Worm (Caenorhabditis elegans): Measurements from ENCODE around the gene ech-1.1.
A peak's percentile ranks its signal among the peaks of the same experiment; 100 is the strongest.

Gene ech-1.1

DNA sequence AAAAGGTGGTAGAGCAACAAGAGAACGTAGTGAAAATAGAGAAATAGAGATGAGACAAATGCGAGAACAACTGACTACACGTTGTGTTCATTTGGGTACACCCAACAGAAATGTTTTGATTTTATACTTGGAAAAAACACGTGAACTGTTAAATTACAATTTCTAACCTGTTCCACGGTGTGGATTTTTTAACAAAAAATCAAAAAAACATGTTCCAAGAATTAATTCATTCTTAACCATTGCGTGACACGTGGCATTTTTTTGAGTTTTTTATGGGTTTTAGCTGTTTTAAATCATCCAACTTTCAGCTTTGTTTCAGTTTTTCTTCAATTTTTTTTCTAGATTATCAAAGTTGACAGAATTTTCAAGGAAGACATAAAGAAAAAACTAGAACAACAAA is at the start of gene ech-1.1:
ech-1.1 (minus strand) TSS at position 101 of the 400 bp plus-strand sequence.
- peak; percentile 14 for TF ChIP-seq nhr-28 (tag; optimal IDR thresholded peaks at IDR 0.05)

ce11 chrV:15406928-15407327 is 45.6 kb upstream of the ech-1.1 start, which contains the start of gene srh-257:
TSS of gene srh-257 (plus strand) at chrV:15407228.
- TF ChIP-seq Y75B8A.6 (GFP tag; IDR thresholded peaks at IDR 0.05): no peak
- no peak for TF ChIP-seq daf-19 (GFP tag; conservative IDR thresholded peaks at IDR 0.05)
- no peak for TF ChIP-seq egl-27 (tag; optimal IDR thresholded peaks at IDR 0.05)
- TF ChIP-seq spr-1 (tag; optimal IDR thresholded peaks at IDR 0.05): no peak
- TF ChIP-seq lin-15B (tag; optimal IDR thresholded peaks at IDR 0.05): no peak

DNA sequence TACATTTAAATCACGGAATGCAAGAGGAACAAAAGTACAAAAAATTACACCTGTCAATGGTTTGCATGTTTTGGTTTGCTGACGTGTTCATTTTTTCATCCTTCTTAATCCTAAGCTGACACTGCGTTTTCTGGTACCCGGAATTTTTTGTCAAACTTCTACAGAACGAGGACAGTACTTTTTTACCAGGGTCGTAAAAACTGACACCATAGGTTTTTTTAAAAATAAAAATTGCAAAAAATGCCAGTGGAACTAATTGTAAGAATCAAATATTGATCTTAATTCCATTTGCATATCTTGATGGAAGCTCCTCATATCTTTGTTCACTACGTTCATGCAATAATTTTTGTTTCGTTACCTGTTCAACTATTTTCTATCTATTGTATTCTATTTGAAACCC is 43.5 kb upstream of the ech-1.1 start, which contains the start of gene srh-258:
srh-258 (plus strand) TSS at position 301 of the 400 bp plus-strand sequence.
- TF ChIP-seq unc-130 (GFP tag; optimal IDR thresholded peaks at IDR 0.05): no peak

DNA sequence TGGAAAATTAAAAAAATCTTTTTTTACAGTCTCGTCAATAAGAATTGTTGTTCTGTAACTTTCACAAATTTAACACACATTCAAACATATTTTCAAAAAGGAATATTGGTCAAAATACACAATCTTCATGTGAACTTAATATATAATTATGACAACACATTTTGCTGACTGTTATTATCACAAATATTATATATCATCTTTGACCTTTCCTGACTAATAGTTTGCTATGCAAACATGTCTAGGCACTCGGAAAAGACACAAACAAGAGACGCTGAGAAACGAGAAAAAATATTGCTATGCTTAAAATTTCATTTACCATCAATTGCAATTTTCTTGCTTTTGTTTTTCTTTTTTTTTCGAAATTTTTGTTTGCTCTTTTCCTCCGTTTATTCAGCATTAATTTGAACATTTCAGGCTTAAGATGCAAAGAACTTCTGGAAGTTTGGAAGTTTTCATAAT is 40.6 kb upstream of the ech-1.1 start, which contains the start of gene fbxa-135:
fbxa-135 (plus strand) TSS at position 409 of the 459 bp plus-strand sequence.
- no peak for TF ChIP-seq sdz-12 (GFP tag; optimal IDR thresholded peaks at IDR 0.05)
- no peak for TF ChIP-seq daf-16 (GFP tag; optimal IDR thresholded peaks at IDR 0.05)
- TF ChIP-seq daf-16 (tag; optimal IDR thresholded peaks at IDR 0.05): peak; percentile 93

DNA sequence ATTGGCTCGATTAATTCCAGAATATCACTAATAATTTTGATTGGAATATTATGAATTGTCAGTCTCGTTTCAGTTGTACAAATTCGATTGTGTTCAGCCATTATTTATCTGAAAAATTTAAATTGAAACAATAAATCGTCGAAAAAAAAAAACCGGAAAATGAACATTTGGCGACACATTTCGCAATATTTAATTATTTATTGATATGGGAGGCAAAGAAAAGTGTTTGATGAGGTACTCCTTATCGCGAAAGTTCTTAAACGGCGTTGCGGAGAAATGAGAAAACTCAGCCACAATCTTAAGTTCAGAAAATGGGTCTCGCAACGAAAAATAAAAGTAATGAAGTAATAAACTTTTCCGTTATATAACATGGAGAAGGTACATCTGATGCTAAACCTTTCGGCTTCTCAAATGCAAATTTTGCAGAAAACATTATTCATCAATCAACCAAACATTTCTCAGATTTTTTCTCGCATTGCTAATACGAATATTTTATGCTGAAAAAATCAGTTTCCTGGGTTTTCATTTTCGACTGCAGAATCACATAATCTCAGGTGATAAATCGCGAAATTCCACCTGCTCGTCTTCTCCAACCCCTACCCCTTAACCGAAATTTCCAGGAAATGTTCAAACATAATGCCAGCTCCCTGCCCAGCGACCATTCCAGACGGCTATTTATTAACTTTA is 38.5 kb upstream of the ech-1.1 start, which contains the start of the genes T06E6.15 and sri-7:
T06E6.15 (minus strand) TSS at position 101 of the 687 bp plus-strand sequence.
sri-7 (plus strand) TSS at position 637 of the 687 bp plus-strand sequence.
- TF ChIP-seq fkh-10 (GFP tag; optimal IDR thresholded peaks at IDR 0.05) (no peak), ztf-7 (tag; optimal IDR thresholded peaks at IDR 0.05) (no peak), ztf-11 (tag; optimal IDR thresholded peaks at IDR 0.05) (no peak)

DNA sequence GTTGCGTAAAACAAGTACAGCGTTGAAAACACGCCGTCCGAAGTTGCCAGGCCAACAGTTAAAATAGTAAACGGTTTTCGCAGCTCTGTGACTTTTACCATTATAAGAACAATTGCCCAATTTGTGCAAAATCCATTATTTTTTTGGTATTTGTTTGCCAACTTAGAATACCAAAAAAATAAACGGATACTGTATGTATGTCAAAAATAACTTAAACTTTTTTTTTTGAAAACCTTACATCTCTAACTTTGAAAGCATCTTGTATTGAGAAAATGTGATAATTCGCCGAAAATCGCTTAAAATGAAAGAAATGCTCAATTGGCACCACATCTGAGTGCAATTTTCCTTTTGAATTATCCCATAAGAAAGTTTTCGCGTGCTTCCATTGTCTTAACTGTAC is 37.4 kb upstream of the ech-1.1 start, which contains the start of gene fbxa-199:
fbxa-199 (minus strand) TSS at position 101 of the 400 bp plus-strand sequence.
- TF ChIP-seq ces-1 (GFP tag; optimal IDR thresholded peaks at IDR 0.05) (no peak), Y5F2A.4 (GFP tag; optimal IDR thresholded peaks at IDR 0.05) (no peak), nhr-102 (tag; optimal IDR thresholded peaks at IDR 0.05) (no peak), Y75B8A.6 (GFP tag; IDR thresholded peaks at IDR 0.05) (no peak), nhr-41 (GFP tag; IDR thresholded peaks at IDR 0.05) (no peak)

DNA sequence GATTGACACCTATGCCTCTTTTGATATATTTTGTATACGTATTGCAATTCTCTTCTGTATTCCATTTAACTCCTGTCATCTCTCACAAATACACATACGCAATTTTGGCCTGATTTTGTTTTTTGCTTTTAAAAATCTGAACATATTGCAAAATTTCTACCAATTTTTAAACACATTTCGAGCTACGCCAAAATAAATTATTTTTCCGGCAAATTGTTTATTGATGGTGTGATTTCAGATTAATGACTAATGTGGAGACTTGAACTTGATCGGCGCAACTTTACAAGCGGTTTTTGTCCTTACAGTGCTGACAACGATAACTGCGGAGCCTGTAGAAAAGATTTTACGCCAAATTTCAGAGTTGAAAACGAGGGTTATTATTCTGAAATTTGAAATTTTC is 35.8 kb upstream of the ech-1.1 start:
- TF ChIP-seq ceh-62 (tag; optimal IDR thresholded peaks at IDR 0.05) (no peak), vab-7 (GFP tag; IDR thresholded peaks at IDR 0.05) (no peak), ceh-20 (GFP tag; IDR thresholded peaks at IDR 0.05) (no peak)

ce11 chrV:15395347-15395746 is 34.0 kb upstream of the ech-1.1 start, which contains the start of gene cyb-3:
TSS of gene cyb-3 (plus strand) at chrV:15395696.
- TF ChIP-seq daf-8 (GFP tag; IDR thresholded peaks at IDR 0.05) (no peak), Y48G9A.11 (GFP tag; IDR thresholded peaks at IDR 0.05) (0 out of 2 replicates have a peak, but pooled peaks have one; percentile 32), lin-38 (GFP tag; IDR thresholded peaks at IDR 0.05) (peak; percentile 90), unc-130 (GFP tag; optimal IDR thresholded peaks at IDR 0.05) (peak; percentile 30), ceh-62 (tag; optimal IDR thresholded peaks at IDR 0.05) (no peak)

- TF ChIP-seq dpl-1 (GFP tag; optimal IDR thresholded peaks at IDR 0.05) (peak; percentile 66), nhr-6 (tag; optimal IDR thresholded peaks at IDR 0.05) (peak; percentile 71), mdl-1 (tag; optimal IDR thresholded peaks at IDR 0.05) (no peak), lin-38 (GFP tag; IDR thresholded peaks at IDR 0.05) (peak; percentile 54)
Observed at ce11 chrV:15394906-15395305, 33.6 kb upstream of the ech-1.1 start, which contains the start of gene T06E6.1. TSS of gene T06E6.1 (minus strand) at chrV:15394961.

All from whole organism, L4 larva.